Worm (Caenorhabditis elegans) whole organism, late embryonic: ENCODE results near the gene Y37A1B.7.

Source experiments
- F13H6.1 ChIP-seq: sonication (generic microtip); optimal IDR thresholded peaks from 2 replicates; lab custom pipeline; 2016; ENCODE audit warnings: missing genetic modification characterization, missing compliant biosample characterization
- ceh-19 ChIP-seq: fragments of 200-800 bp; sonication (Bioruptor generic); optimal IDR thresholded peaks from 2 replicates; lab custom pipeline; 2018; ENCODE audit warnings: mild to moderate bottlenecking, missing genetic modification characterization, missing compliant biosample characterization
- ceh-48 ChIP-seq: sonication (generic microtip); optimal IDR thresholded peaks from 2 replicates; lab custom pipeline; 2016; ENCODE audit warnings: missing genetic modification characterization, inconsistent platforms, missing compliant biosample characterization
- che-1 ChIP-seq: sonication (generic microtip); optimal IDR thresholded peaks from 2 replicates; lab custom pipeline; 2016; ENCODE audit warnings: mild to moderate bottlenecking, missing genetic modification characterization, missing compliant biosample characterization
- dve-1 ChIP-seq: sonication (generic microtip); optimal IDR thresholded peaks from 2 replicates; lab custom pipeline; 2017; ENCODE audit warnings: antibody characterized with exemption, mild to moderate bottlenecking, missing genetic modification characterization, missing compliant biosample characterization
- fax-1 ChIP-seq: sonication (generic microtip); optimal IDR thresholded peaks from 2 replicates; lab custom pipeline; 2016; ENCODE audit warnings: missing genotype, missing genetic modification characterization, missing compliant biosample characterization
- fkh-10 ChIP-seq: fragments of 150-350 bp; optimal IDR thresholded peaks from 2 replicates; lab custom pipeline; 2014; ENCODE audit warnings: missing biosample characterization, missing genetic modification reagents, missing genetic modification characterization
- lin-11 ChIP-seq: fragments of 200-800 bp; sonication (Bioruptor generic); optimal IDR thresholded peaks from 2 replicates; lab custom pipeline; 2018; ENCODE audit warnings: mild to moderate bottlenecking, missing genetic modification characterization, missing compliant biosample characterization
- nhr-11 ChIP-seq: fragments of 150-350 bp; optimal IDR thresholded peaks from 2 replicates; lab custom pipeline; 2014; ENCODE audit warnings: missing biosample characterization, missing genetic modification characterization
- pag-3 ChIP-seq: sonication (generic microtip); optimal IDR thresholded peaks from 2 replicates; lab custom pipeline; 2016; ENCODE audit warnings: missing compliant biosample characterization, missing genetic modification characterization, borderline replicate concordance
- pha-4 ChIP-seq: fragments of 150-350 bp; optimal IDR thresholded peaks from 2 replicates; lab custom pipeline; 2018; ENCODE audit warnings: missing biosample characterization, missing genetic modification reagents, missing genetic modification characterization
- pros-1 ChIP-seq: fragments of 150-350 bp; optimal IDR thresholded peaks from 2 replicates; lab custom pipeline; 2014; ENCODE audit warnings: missing biosample characterization, missing genetic modification reagents, missing genetic modification characterization
- rnt-1 ChIP-seq: sonication (generic microtip); optimal IDR thresholded peaks from 2 replicates; lab custom pipeline; 2016; ENCODE audit warnings: missing genetic modification characterization, missing compliant biosample characterization
- unc-55 ChIP-seq: sonication (generic microtip); optimal IDR thresholded peaks from 2 replicates; lab custom pipeline; 2017; ENCODE audit warnings: missing biosample characterization, missing genetic modification reagents, missing genetic modification characterization

ce11 chrIV:14043680-14044079 is at the start of gene Y37A1B.7:
- TF ChIP-seq lin-11 (tag; lab: Kevin White, UChicago) (no peak), pha-4 (tag; lab: Kevin White, UChicago) (no peak), pros-1 (tag; lab: Kevin White, UChicago) (no peak), rnt-1 (no peak), F13H6.1 (no peak), nhr-11 (tag; lab: Kevin White, UChicago) (no peak), ceh-19 (GFP tag; lab: Kevin White, UChicago) (no peak), fkh-10 (no peak), pag-3 (tag; lab: Kevin White, UChicago) (no peak), che-1 (tag; lab: Kevin White, UChicago) (no peak), dve-1 (no peak), unc-55 (GFP tag; lab: Kevin White, UChicago) (no peak), ceh-48 (tag; lab: Kevin White, UChicago) (no peak), fax-1 (no peak)
